Fruit fly (Drosophila melanogaster) whole organism, embryonic: Measurements from ENCODE around the gene Sec8.

Experiments
- Antp ChIP-seq: fragments of 200-800 bp; sonication (Bioruptor generic); optimal IDR thresholded peaks from 3 replicates; lab custom pipeline; 2016; ENCODE audit warnings: missing biosample characterization, missing genetic modification characterization
- CG11696 ChIP-seq: fragments of 200-800 bp; sonication (Bioruptor generic); IDR thresholded peaks from 2 replicates; pipeline ENCODE4 v1.3.6; 2022; ENCODE audit warnings: missing biosample characterization, missing genetic modification characterization
- CG12744 ChIP-seq: fragments of 200-800 bp; sonication (Bioruptor generic); optimal IDR thresholded peaks from 2 replicates; lab custom pipeline; 2016; ENCODE audit warnings: missing biosample characterization, missing genetic modification characterization
- CG1603 ChIP-seq: fragments of 200-800 bp; sonication (Bioruptor generic); optimal IDR thresholded peaks from 2 replicates; lab custom pipeline; 2019; ENCODE audit warnings: missing biosample characterization, mild to moderate bottlenecking, missing genetic modification characterization, moderate library complexity
- CG17359 ChIP-seq: fragments of 200-800 bp; sonication (Bioruptor generic); optimal IDR thresholded peaks from 3 replicates; lab custom pipeline; 2018; ENCODE audit warnings: missing biosample characterization, mild to moderate bottlenecking, missing genetic modification characterization, moderate library complexity
- CG17361 ChIP-seq: fragments of 200-800 bp; sonication (Bioruptor generic); IDR thresholded peaks from 3 replicates; pipeline ENCODE4 v1.3.6; 2022; ENCODE audit warnings: missing biosample characterization, missing genetic modification characterization
- CG18262 ChIP-seq: fragments of 200-800 bp; optimal IDR thresholded peaks from 3 replicates; lab custom pipeline; 2019; ENCODE audit warnings: missing biosample characterization, mild to moderate bottlenecking, missing genetic modification characterization, moderate library complexity
- CG1832 ChIP-seq: fragments of 200-800 bp; sonication (Bioruptor generic); optimal IDR thresholded peaks from 2 replicates; lab custom pipeline; 2017; ENCODE audit warnings: missing biosample characterization, mild to moderate bottlenecking, missing genetic modification characterization, inconsistent platforms
- CG2116 ChIP-seq: fragments of 200-800 bp; sonication (Bioruptor generic); optimal IDR thresholded peaks from 3 replicates; lab custom pipeline; 2018; ENCODE audit warnings: missing biosample characterization, mild to moderate bottlenecking, missing genetic modification characterization
- CG2120 ChIP-seq: fragments of 200-800 bp; sonication (Bioruptor generic); optimal IDR thresholded peaks from 3 replicates; lab custom pipeline; 2016; ENCODE audit warnings: missing biosample characterization, missing genetic modification characterization
- CG33213 ChIP-seq: fragments of 200-800 bp; sonication (Bioruptor generic); optimal IDR thresholded peaks from 3 replicates; lab custom pipeline; 2016; ENCODE audit warnings: missing biosample characterization, missing genetic modification characterization
- CG3407 ChIP-seq: fragments of 200-800 bp; sonication (Bioruptor generic); optimal IDR thresholded peaks from 2 replicates; lab custom pipeline; 2018; ENCODE audit warnings: missing biosample characterization, mild to moderate bottlenecking, missing genetic modification characterization
- CG6254 ChIP-seq: fragments of 200-800 bp; sonication (Bioruptor generic); optimal IDR thresholded peaks from 3 replicates; lab custom pipeline; 2017; ENCODE audit warnings: mild to moderate bottlenecking, missing biosample characterization, missing genetic modification reagents, missing genetic modification characterization
- CG6683 ChIP-seq: fragments of 200-800 bp; sonication (Bioruptor generic); optimal IDR thresholded peaks from 2 replicates; lab custom pipeline; 2017; ENCODE audit warnings: missing biosample characterization, mild to moderate bottlenecking, missing genetic modification characterization, missing genetic modification reagents
- CG7372 ChIP-seq: fragments of 200-800 bp; sonication (Bioruptor generic); IDR thresholded peaks from 2 replicates; pipeline ENCODE4 v1.3.6; 2022; ENCODE audit warnings: missing biosample characterization, missing genetic modification characterization
- CG9876 ChIP-seq: fragments of 200-800 bp; sonication (Bioruptor generic); optimal IDR thresholded peaks from 2 replicates; lab custom pipeline; 2016; ENCODE audit warnings: missing biosample characterization, missing genetic modification characterization
- Doc2 ChIP-seq: fragments of 200-800 bp; sonication (Bioruptor generic); IDR thresholded peaks from 2 replicates; pipeline ENCODE4 v1.3.6; 2022; ENCODE audit warnings: missing biosample characterization, missing genetic modification characterization
- E2f1 ChIP-seq: fragments of 200-800 bp; sonication (Bioruptor generic); IDR thresholded peaks from 2 replicates; pipeline ENCODE4 v1.3.6; 2022; ENCODE audit warnings: missing biosample characterization, missing genetic modification characterization
- Fer1 ChIP-seq: fragments of 200-800 bp; sonication (Bioruptor generic); optimal IDR thresholded peaks from 2 replicates; lab custom pipeline; 2017; ENCODE audit warnings: missing biosample characterization, mild to moderate bottlenecking, missing genetic modification characterization
- H2.0 ChIP-seq: fragments of 200-800 bp; sonication (Bioruptor generic); IDR thresholded peaks from 2 replicates; pipeline ENCODE4 v1.3.6; 2022; ENCODE audit warnings: missing biosample characterization, missing genetic modification characterization
- HLHmδ ChIP-seq: fragments of 200-800 bp; sonication (Bioruptor generic); optimal IDR thresholded peaks from 2 replicates; lab custom pipeline; 2018; ENCODE audit warnings: missing biosample characterization, mild to moderate bottlenecking, missing genetic modification characterization, moderate library complexity
- Jarid2 ChIP-seq: fragments of 200-800 bp; sonication (Bioruptor generic); optimal IDR thresholded peaks from 3 replicates; lab custom pipeline; 2017; ENCODE audit warnings: mild to moderate bottlenecking, missing biosample characterization, missing genetic modification reagents, missing genetic modification characterization
- Lim3 ChIP-seq: fragments of 200-800 bp; sonication (Bioruptor generic); IDR thresholded peaks from 2 replicates; pipeline ENCODE4 v1.3.6; 2022; ENCODE audit warnings: missing biosample characterization, missing genetic modification characterization
- NFAT ChIP-seq: fragments of 200-800 bp; sonication (Bioruptor generic); IDR thresholded peaks from 2 replicates; pipeline ENCODE4 v1.3.6; 2022; ENCODE audit warnings: missing biosample characterization, missing genetic modification characterization
- Nf-YA ChIP-seq: fragments of 200-800 bp; sonication (Bioruptor generic); IDR thresholded peaks from 2 replicates; pipeline ENCODE4 v1.3.6; 2022; ENCODE audit warnings: missing biosample characterization, missing genetic modification characterization
- Oli ChIP-seq: fragments of 200-800 bp; sonication (Bioruptor generic); optimal IDR thresholded peaks from 2 replicates; lab custom pipeline; 2018; ENCODE audit warnings: missing biosample characterization, mild to moderate bottlenecking, missing genetic modification characterization, moderate library complexity
- bigmax ChIP-seq: fragments of 200-800 bp; sonication (Bioruptor generic); optimal IDR thresholded peaks from 2 replicates; lab custom pipeline; 2018; ENCODE audit warnings: missing biosample characterization, mild to moderate bottlenecking, missing genetic modification characterization
- bsh ChIP-seq, 2 experiments: fragments of 200-800 bp; sonication (Bioruptor generic); optimal IDR thresholded peaks; 2 replicates each; lab custom pipeline; 2017 to 2018; ENCODE audit warnings: mild to moderate bottlenecking in 2 of 2, missing biosample characterization in 2 of 2, missing genetic modification characterization in 2 of 2, moderate library complexity in 1 of 2
- cg ChIP-seq: fragments of 200-800 bp; sonication (Bioruptor generic); optimal IDR thresholded peaks from 3 replicates; lab custom pipeline; 2019; ENCODE audit warnings: missing biosample characterization, mild to moderate bottlenecking, missing genetic modification characterization, moderate library complexity
- chinmo ChIP-seq: fragments of 200-800 bp; sonication (Bioruptor generic); IDR thresholded peaks from 4 replicates; pipeline ENCODE4 v1.3.6; 2022; ENCODE audit warnings: missing biosample characterization, missing genetic modification characterization; ENCODE audit not compliant: partially characterized antibody
- ci ChIP-seq: fragments of 200-800 bp; sonication (Bioruptor generic); IDR thresholded peaks from 3 replicates; pipeline ENCODE4 v1.3.6; 2022; ENCODE audit warnings: missing biosample characterization, missing genetic modification characterization
- ems ChIP-seq: fragments of 200-800 bp; sonication (Bioruptor generic); optimal IDR thresholded peaks from 3 replicates; lab custom pipeline; 2016; ENCODE audit warnings: missing biosample characterization, missing genetic modification characterization
- fd102C ChIP-seq: fragments of 200-800 bp; sonication (Bioruptor generic); optimal IDR thresholded peaks from 2 replicates; lab custom pipeline; 2018; ENCODE audit warnings: missing biosample characterization, mild to moderate bottlenecking, missing genetic modification characterization, moderate library complexity
- fd64A ChIP-seq: fragments of 200-800 bp; sonication (Bioruptor generic); optimal IDR thresholded peaks from 3 replicates; lab custom pipeline; 2018; ENCODE audit warnings: missing biosample characterization, mild to moderate bottlenecking, missing genetic modification characterization
- gcm ChIP-seq: fragments of 200-800 bp; sonication (Bioruptor generic); optimal IDR thresholded peaks from 2 replicates; lab custom pipeline; 2019; ENCODE audit warnings: missing biosample characterization, mild to moderate bottlenecking, missing genetic modification characterization, moderate library complexity
- grn ChIP-seq: fragments of 200-800 bp; sonication (Bioruptor generic); optimal IDR thresholded peaks from 3 replicates; lab custom pipeline; 2017; ENCODE audit warnings: missing biosample characterization, missing genetic modification characterization
- her ChIP-seq: fragments of 200-800 bp; sonication (Bioruptor generic); optimal IDR thresholded peaks from 2 replicates; lab custom pipeline; 2016; ENCODE audit warnings: missing biosample characterization, missing genetic modification characterization
- lbe ChIP-seq: fragments of 200-800 bp; sonication (Bioruptor generic); optimal IDR thresholded peaks from 2 replicates; lab custom pipeline; 2016; ENCODE audit warnings: missing biosample characterization, mild to moderate bottlenecking, missing genetic modification characterization
- nom ChIP-seq: fragments of 200-800 bp; sonication (Bioruptor generic); optimal IDR thresholded peaks from 2 replicates; lab custom pipeline; 2017; ENCODE audit warnings: missing biosample characterization, missing genetic modification characterization, mild to moderate bottlenecking, moderate library complexity, missing genetic modification reagents
- pan ChIP-seq, 4 experiments: fragments of >200 bp in 3 of 4; fragments of 200-800 bp in 1 of 4; sonication (Bioruptor generic) in 1 of 4; optimal IDR thresholded peaks in 3 of 4; IDR thresholded peaks in 1 of 4; 2 replicates each; pipeline versions ENCODE4 v1.3.6 to Lab custom; 2017 to 2022; ENCODE audit warnings: missing biosample characterization in 2 of 4, missing genetic modification characterization in 2 of 4, mixed read lengths in 1 of 4
- rib ChIP-seq: fragments of 200-800 bp; sonication (Bioruptor generic); IDR thresholded peaks from 2 replicates; pipeline ENCODE4 v1.3.6; 2022; ENCODE audit warnings: missing biosample characterization, missing genetic modification characterization
- scrt ChIP-seq: fragments of 200-800 bp; sonication (Bioruptor generic); optimal IDR thresholded peaks from 2 replicates; lab custom pipeline; 2018; ENCODE audit warnings: missing biosample characterization, mild to moderate bottlenecking, missing genetic modification characterization, moderate library complexity
- sug ChIP-seq: fragments of 200-800 bp; optimal IDR thresholded peaks from 2 replicates; lab custom pipeline; 2019; ENCODE audit warnings: missing biosample characterization, mild to moderate bottlenecking, missing genetic modification characterization, moderate library complexity
- tgo ChIP-seq: fragments of 200-800 bp; sonication (Bioruptor generic); IDR thresholded peaks from 3 replicates; pipeline ENCODE4 v1.3.6; 2022; ENCODE audit warnings: missing biosample characterization, missing genetic modification characterization
- tll ChIP-seq, 2 experiments: fragments of 200-800 bp in 1 of 2; fragments of >200 bp in 1 of 2; sonication (Bioruptor generic) in 1 of 2; optimal IDR thresholded peaks; 2 replicates each; lab custom pipeline; 2017 to 2019; ENCODE audit warnings: missing biosample characterization in 2 of 2, missing genetic modification characterization in 2 of 2, mild to moderate bottlenecking in 1 of 2, moderate library complexity in 1 of 2
- toy ChIP-seq: fragments of 200-800 bp; sonication (Bioruptor generic); IDR thresholded peaks from 2 replicates; pipeline ENCODE4 v1.3.6; 2022; ENCODE audit warnings: missing biosample characterization, missing genetic modification characterization
- twi ChIP-seq: fragments of 200-800 bp; optimal IDR thresholded peaks from 2 replicates; lab custom pipeline; 2019; ENCODE audit warnings: missing biosample characterization, mild to moderate bottlenecking, missing genetic modification characterization, moderate library complexity

Sec8 gene

dm6 chr3R:5778731-5779593, 20.2 kb upstream of the Sec8 start, which contains the start of gene jagn (continued):
- TF ChIP-seq CG1603 (tag; lab: Kevin White, UChicago) (peak; percentile 77), Doc2 (GFP tag; lab: Robert Waterston, UW) (no peak), CG17359 (tag; lab: Kevin White, UChicago) (peak; percentile 31), twi (tag; lab: Kevin White, UChicago) (peak; percentile 4), pan (optimal IDR thresholded peaks at IDR 0.05; lab: Kevin White, UChicago) (no peak), pan (GFP tag; optimal IDR thresholded peaks at IDR 0.05 in 1 of 2, IDR thresholded peaks at IDR 0.05 in 1 of 2) (peak in 1 of 2 experiments; percentile 63), gcm (GFP tag; lab: Kevin White, UChicago) (no peak), toy (GFP tag; lab: Robert Waterston, UW) (peak; percentile 75), fd102C (no peak), CG17361 (peak; percentile 70; the same call in 2 of the 3 replicates), CG6254 (peak; percentile 12), nom (GFP tag; lab: Kevin White, UChicago) (no peak), CG3407 (no peak), Fer1 (GFP tag; lab: Kevin White, UChicago) (peak; percentile 39), scrt (GFP tag; lab: Kevin White, UChicago) (peak; percentile 29), grn (GFP tag; lab: Kevin White, UChicago) (peak; percentile 1), CG6683 (peak; percentile 10), Antp (GFP tag; lab: Kevin White, UChicago) (peak; percentile 66), HLHmδ (GFP tag; lab: Kevin White, UChicago) (no peak), ems (GFP tag; lab: Kevin White, UChicago) (peak; percentile 60), CG11696 (GFP tag; lab: Robert Waterston, UW) (no peak), CG2116 (peak; percentile 76), Oli (tag; lab: Kevin White, UChicago) (peak; percentile 34), CG2120 (GFP tag; lab: Kevin White, UChicago) (peak; percentile 78), bigmax (GFP tag; lab: Kevin White, UChicago) (peak; percentile 35), Jarid2 (GFP tag; lab: Kevin White, UChicago) (peak; percentile 53), sug (tag; lab: Kevin White, UChicago) (peak; percentile 54), tll (GFP tag; optimal IDR thresholded peaks at IDR 0.05; lab: Kevin White, UChicago) (no peak), lbe (GFP tag; lab: Kevin White, UChicago) (peak; percentile 80), rib (GFP tag; lab: Robert Waterston, UW) (peak; percentile 55; the same call in 1 of the 2 replicates), Lim3 (GFP tag; lab: Robert Waterston, UW) (no peak), tgo (peak; percentile 40; the same call in 2 of the 3 replicates), CG1832 (GFP tag; lab: Kevin White, UChicago) (peak; percentile 14), her (GFP tag; lab: Kevin White, UChicago) (peak; percentile 54), cg (GFP tag; lab: Kevin White, UChicago) (no peak), CG33213 (GFP tag; lab: Kevin White, UChicago) (peak; percentile 43), H2.0 (GFP tag; lab: Robert Waterston, UW) (peak; percentile 73), ci (peak; percentile 82), CG7372 (GFP tag; lab: Robert Waterston, UW) (peak; percentile 37; the same call in 1 of the 2 replicates), CG18262 (tag; lab: Kevin White, UChicago) (peak; percentile 49), fd64A (no peak), E2f1 (peak; percentile 58), bsh (GFP tag; optimal IDR thresholded peaks at IDR 0.05; lab: Kevin White, UChicago) (peak in 1 of 2 experiments; percentile 37), chinmo (GFP tag; lab: Robert Waterston, UW) (peak; percentile 99), NFAT (GFP tag; lab: Robert Waterston, UW) (peak; percentile 91), CG12744 (GFP tag; lab: Kevin White, UChicago) (peak; percentile 36), CG9876 (GFP tag; lab: Kevin White, UChicago) (peak; percentile 60), Nf-YA (GFP tag; lab: Robert Waterston, UW) (0 out of 2 replicates have a peak, but pooled peaks have one; percentile 29)
